Worm (Caenorhabditis elegans) whole organism, early embryonic: Measurements from ENCODE around the gene T01E8.1.

Source experiments
- B0310.2 ChIP-seq: sonication (generic microtip); optimal IDR thresholded peaks from 2 replicates; lab custom pipeline; 2016; ENCODE audit warnings: mild to moderate bottlenecking, missing genetic modification characterization, missing compliant biosample characterization
- F13C5.2 ChIP-seq: sonication (generic microtip); optimal IDR thresholded peaks from 2 replicates; lab custom pipeline; 2017; ENCODE audit warnings: mild to moderate bottlenecking, missing genetic modification characterization, inconsistent platforms, missing compliant biosample characterization
- aly-1 ChIP-seq: sonication (generic microtip); optimal IDR thresholded peaks from 2 replicates; lab custom pipeline; 2016; ENCODE audit warnings: missing genetic modification characterization, missing compliant biosample characterization
- ama-1 ChIP-seq: fragments of 150-350 bp; optimal IDR thresholded peaks from 2 replicates; lab custom pipeline; 2014
- ceh-13 ChIP-seq: fragments of 200-800 bp; sonication (Bioruptor generic); optimal IDR thresholded peaks from 2 replicates; lab custom pipeline; 2018; ENCODE audit warnings: mild to moderate bottlenecking, missing genetic modification characterization, missing compliant biosample characterization
- ceh-36 ChIP-seq: sonication (generic microtip); optimal IDR thresholded peaks from 2 replicates; lab custom pipeline; 2016; ENCODE audit warnings: missing genetic modification characterization, inconsistent platforms, missing compliant biosample characterization
- ets-7 ChIP-seq: sonication (generic microtip); optimal IDR thresholded peaks from 2 replicates; lab custom pipeline; 2016; ENCODE audit warnings: missing genotype, missing genetic modification characterization, missing compliant biosample characterization
- flt-1 ChIP-seq: fragments of 200-800 bp; sonication (Bioruptor generic); IDR thresholded peaks from 2 replicates; pipeline ENCODE4 v1.3.6; 2022; ENCODE audit warnings: missing genetic modification characterization, missing compliant biosample characterization
- hmbx-1 ChIP-seq: sonication (generic microtip); optimal IDR thresholded peaks from 2 replicates; lab custom pipeline; 2016; ENCODE audit warnings: mild to moderate bottlenecking, missing genetic modification characterization, missing compliant biosample characterization
- hmg-4 ChIP-seq: fragments of 200-800 bp; sonication (Bioruptor generic); optimal IDR thresholded peaks from 2 replicates; lab custom pipeline; 2018; ENCODE audit warnings: mild to moderate bottlenecking, missing genetic modification characterization, missing compliant biosample characterization
- hnd-1 ChIP-seq: sonication (generic microtip); optimal IDR thresholded peaks from 2 replicates; lab custom pipeline; 2016; ENCODE audit warnings: missing genetic modification characterization, missing compliant biosample characterization
- pes-1 ChIP-seq: fragments of 200-800 bp; sonication (Bioruptor generic); IDR thresholded peaks from 2 replicates; pipeline ENCODE4 v1.3.6; 2022; ENCODE audit warnings: missing genetic modification reagents, missing genetic modification characterization, missing compliant biosample characterization
- scrt-1 ChIP-seq: fragments of 200-800 bp; sonication (Bioruptor generic); IDR thresholded peaks from 2 replicates; pipeline ENCODE4 v1.3.6; 2022; ENCODE audit warnings: missing genetic modification characterization, missing compliant biosample characterization
- sea-1 ChIP-seq: fragments of 200-800 bp; sonication (Bioruptor generic); conservative IDR thresholded peaks from 2 replicates; pipeline ENCODE4 v1.3.6; 2022; ENCODE audit warnings: missing genetic modification characterization, missing compliant biosample characterization
- tbx-11 ChIP-seq: fragments of 200-800 bp; sonication (Bioruptor generic); IDR thresholded peaks from 2 replicates; pipeline ENCODE4 v1.3.6; 2022; ENCODE audit warnings: missing genetic modification characterization, missing compliant biosample characterization
- tbx-37 ChIP-seq: fragments of 200-800 bp; sonication (Bioruptor generic); conservative IDR thresholded peaks from 2 replicates; pipeline ENCODE4 v1.3.6; 2022; ENCODE audit warnings: missing genetic modification reagents, missing genetic modification characterization, missing compliant biosample characterization
- tra-4 ChIP-seq: sonication (generic microtip); optimal IDR thresholded peaks from 2 replicates; lab custom pipeline; 2017; ENCODE audit warnings: missing genetic modification characterization, missing compliant biosample characterization

Gene T01E8.1

ce11 chrII:10234398-10234797 lies 27.9 kb downstream of the T01E8.1 start, which contains the start of gene ubxn-5:
Gene ubxn-5 (minus strand): TSS chrII:10234498.
- TF ChIP-seq aly-1: no peak
- TF ChIP-seq hmg-4 (GFP tag; lab: Kevin White, UChicago): no peak
- no peak for TF ChIP-seq scrt-1
- no peak for TF ChIP-seq tbx-37 (GFP tag; lab: Robert Waterston, UW)
- no peak for TF ChIP-seq ets-7

ce11 chrII:10239595-10239994 lies 33.1 kb downstream of the T01E8.1 start, which contains the start of gene mec-15:
Gene mec-15 (minus strand): TSS chrII:10239695.
- TF ChIP-seq F13C5.2 (tag; lab: Kevin White, UChicago) (no peak), ceh-36 (tag; lab: Kevin White, UChicago) (no peak), ama-1 (lab: Kevin White, UChicago) (no peak), hnd-1 (tag; lab: Kevin White, UChicago) (no peak)

ce11 chrII:10242294-10242693 lies 35.8 kb downstream of the T01E8.1 start, which contains the start of gene mrps-14:
Gene mrps-14 (minus strand): TSS chrII:10242490.
- TF ChIP-seq B0310.2 (tag; lab: Kevin White, UChicago) (no peak), ets-7 (no peak), hmg-4 (GFP tag; lab: Kevin White, UChicago) (no peak), ama-1 (lab: Kevin White, UChicago) (no peak), tbx-37 (GFP tag; lab: Robert Waterston, UW) (no peak), tra-4 (tag; lab: Kevin White, UChicago) (no peak), flt-1 (GFP tag; lab: Robert Waterston, UW) (no peak)

ce11 chrII:10245612-10246011 lies 39.1 kb downstream of the T01E8.1 start:
- TF ChIP-seq flt-1 (GFP tag; lab: Robert Waterston, UW) (no peak), tra-4 (tag; lab: Kevin White, UChicago) (no peak), sea-1 (GFP tag; lab: Robert Waterston, UW) (no peak)

- no peak for TF ChIP-seq B0310.2 (tag; lab: Kevin White, UChicago)
- TF ChIP-seq F13C5.2 (tag; lab: Kevin White, UChicago): no peak
- TF ChIP-seq ceh-36 (tag; lab: Kevin White, UChicago): no peak
- no peak for TF ChIP-seq hnd-1 (tag; lab: Kevin White, UChicago)
- no peak for TF ChIP-seq sea-1 (GFP tag; lab: Robert Waterston, UW)
- TF ChIP-seq ceh-13 (GFP tag; lab: Kevin White, UChicago): no peak
- no peak for TF ChIP-seq hmg-4 (GFP tag; lab: Kevin White, UChicago)
- TF ChIP-seq tbx-37 (GFP tag; lab: Robert Waterston, UW): no peak
Observed at ce11 chrII:10247154-10247553, 40.6 kb downstream of the T01E8.1 start.

- TF ChIP-seq tbx-11 (GFP tag; lab: Robert Waterston, UW): peak; percentile 56; the same call in 1 of the 2 replicates
- TF ChIP-seq pes-1: peak; percentile 66; the same call in 1 of the 2 replicates
- TF ChIP-seq tbx-37 (GFP tag; lab: Robert Waterston, UW): peak; percentile 54; the same call in 1 of the 2 replicates
Observed at ce11 chrII:10247594-10248283, 41.2 kb downstream of the T01E8.1 start, which contains the start of gene nrde-2. Gene nrde-2 (minus strand): TSS chrII:10247638.

ce11 chrII:10248355-10249041 lies 42.0 kb downstream of the T01E8.1 start, which contains the start of gene atad-3:
Gene atad-3 (plus strand): TSS chrII:10248991.
- no peak for TF ChIP-seq hmbx-1 (tag; lab: Kevin White, UChicago)
- peak; percentile 53 for TF ChIP-seq F13C5.2 (tag; lab: Kevin White, UChicago)
- TF ChIP-seq ama-1 (lab: Kevin White, UChicago): no peak
- TF ChIP-seq hmg-4 (GFP tag; lab: Kevin White, UChicago): peak; percentile 72
- TF ChIP-seq scrt-1: peak; percentile 87
- peak; percentile 78 for TF ChIP-seq ets-7
- TF ChIP-seq hnd-1 (tag; lab: Kevin White, UChicago): peak; percentile 41
- peak; percentile 88 for TF ChIP-seq flt-1 (GFP tag; lab: Robert Waterston, UW)
- peak; percentile 88 for TF ChIP-seq tbx-11 (GFP tag; lab: Robert Waterston, UW)
- peak; percentile 27 for TF ChIP-seq ceh-36 (tag; lab: Kevin White, UChicago)
- TF ChIP-seq pes-1: peak; percentile 94
- peak; percentile 81 for TF ChIP-seq sea-1 (GFP tag; lab: Robert Waterston, UW)
- TF ChIP-seq ceh-13 (GFP tag; lab: Kevin White, UChicago): peak; percentile 6
- TF ChIP-seq aly-1: no peak
- no peak for TF ChIP-seq B0310.2 (tag; lab: Kevin White, UChicago)
- no peak for TF ChIP-seq tra-4 (tag; lab: Kevin White, UChicago)
- TF ChIP-seq tbx-37 (GFP tag; lab: Robert Waterston, UW): peak; percentile 97

- TF ChIP-seq hmbx-1 (tag; lab: Kevin White, UChicago) (no peak), B0310.2 (tag; lab: Kevin White, UChicago) (no peak), flt-1 (GFP tag; lab: Robert Waterston, UW) (no peak), tbx-37 (GFP tag; lab: Robert Waterston, UW) (no peak), aly-1 (no peak), tbx-11 (GFP tag; lab: Robert Waterston, UW) (no peak)
Observed at ce11 chrII:10250966-10251365, 44.4 kb downstream of the T01E8.1 start, which contains the start of gene F54B3.1. Gene F54B3.1 (plus strand): TSS chrII:10251266.
